Fruit fly (Drosophila melanogaster) whole organism, embryonic: ENCODE measurements around the gene CG5446.
A peak's percentile ranks its signal among the peaks of the same experiment; 100 is the strongest.

Experiments
- Awh ChIP-seq: fragments of 200-800 bp; sonication (Bioruptor generic); IDR thresholded peaks from 2 replicates; pipeline ENCODE4, ENCODE4 v1.3.6; 2022; ENCODE audit warnings: missing biosample characterization, missing genetic modification characterization
- Bgb ChIP-seq: fragments of 200-800 bp; sonication (Bioruptor generic); IDR thresholded peaks from 2 replicates; pipeline ENCODE4 v1.3.6; 2022; ENCODE audit warnings: missing biosample characterization, missing genetic modification characterization; ENCODE audit not compliant: partially characterized antibody
- CG11504 ChIP-seq: fragments of 200-800 bp; sonication (Bioruptor generic); optimal IDR thresholded peaks from 3 replicates; lab custom pipeline; 2019; ENCODE audit warnings: missing biosample characterization, mild to moderate bottlenecking, missing genetic modification characterization, moderate library complexity
- CG12391 ChIP-seq: fragments of 200-800 bp; sonication (Bioruptor generic); optimal IDR thresholded peaks from 3 replicates; lab custom pipeline; 2018; ENCODE audit warnings: missing biosample characterization, mild to moderate bottlenecking, missing genetic modification characterization, moderate library complexity
- CG13287 ChIP-seq: fragments of 200-800 bp; sonication (Bioruptor generic); IDR thresholded peaks from 2 replicates; pipeline ENCODE4 v1.3.6; 2022; ENCODE audit warnings: missing biosample characterization, missing genetic modification characterization; ENCODE audit not compliant: partially characterized antibody
- CG16815 ChIP-seq: fragments of 200-800 bp; sonication (Bioruptor generic); optimal IDR thresholded peaks from 3 replicates; lab custom pipeline; 2017; ENCODE audit warnings: missing biosample characterization, mild to moderate bottlenecking, missing genetic modification characterization
- CG18262 ChIP-seq: fragments of 200-800 bp; optimal IDR thresholded peaks from 3 replicates; lab custom pipeline; 2019; ENCODE audit warnings: missing biosample characterization, mild to moderate bottlenecking, missing genetic modification characterization, moderate library complexity
- CG2116 ChIP-seq: fragments of 200-800 bp; sonication (Bioruptor generic); optimal IDR thresholded peaks from 3 replicates; lab custom pipeline; 2018; ENCODE audit warnings: missing biosample characterization, mild to moderate bottlenecking, missing genetic modification characterization
- CG2202 ChIP-seq: fragments of 200-800 bp; sonication (Bioruptor generic); optimal IDR thresholded peaks from 2 replicates; lab custom pipeline; 2018; ENCODE audit warnings: missing biosample characterization, mild to moderate bottlenecking, missing genetic modification characterization
- CG3163 ChIP-seq: fragments of 200-800 bp; sonication (Bioruptor generic); optimal IDR thresholded peaks from 3 replicates; lab custom pipeline; 2016; ENCODE audit warnings: missing biosample characterization, missing genetic modification characterization
- CG32532 ChIP-seq: fragments of 200-800 bp; sonication (Bioruptor generic); IDR thresholded peaks from 2 replicates; pipeline ENCODE4 v1.3.6; 2022; ENCODE audit warnings: missing biosample characterization, missing genetic modification characterization
- CG3847 ChIP-seq: fragments of 200-800 bp; sonication (Bioruptor generic); IDR thresholded peaks from 2 replicates; pipeline ENCODE4 v1.3.6; 2022; ENCODE audit warnings: missing biosample characterization, missing genetic modification characterization
- CG4360 ChIP-seq: fragments of 200-800 bp; sonication (Bioruptor generic); IDR thresholded peaks from 2 replicates; pipeline ENCODE4 v1.3.6; 2022; ENCODE audit warnings: missing biosample characterization, missing genetic modification characterization
- CG7786 ChIP-seq: fragments of 200-800 bp; sonication (Bioruptor generic); optimal IDR thresholded peaks from 2 replicates; lab custom pipeline; 2016; ENCODE audit warnings: missing biosample characterization, missing genetic modification characterization
- CG8290 ChIP-seq, 3 experiments: fragments of 200-800 bp; sonication (Bioruptor generic); optimal IDR thresholded peaks; 2 replicates each; lab custom pipeline; 2016 to 2019; ENCODE audit warnings: missing biosample characterization in 3 of 3, missing genetic modification characterization in 3 of 3, mild to moderate bottlenecking in 2 of 3, moderate library complexity in 1 of 3
- Dbx ChIP-seq: fragments of 200-800 bp; sonication (Bioruptor generic); IDR thresholded peaks from 3 replicates; pipeline ENCODE4 v1.3.6; 2022; ENCODE audit warnings: missing biosample characterization, missing genetic modification characterization
- Dref ChIP-seq: fragments of 200-800 bp; sonication (Bioruptor generic); IDR thresholded peaks from 2 replicates; pipeline ENCODE4 v1.3.6; 2022; ENCODE audit warnings: missing biosample characterization, missing genetic modification characterization
- Hand ChIP-seq: fragments of 200-800 bp; sonication (Bioruptor generic); optimal IDR thresholded peaks from 2 replicates; lab custom pipeline; 2017; ENCODE audit warnings: mild to moderate bottlenecking, missing biosample characterization, missing genetic modification reagents, missing genetic modification characterization
- HmgZ ChIP-seq: fragments of 200-800 bp; sonication (Bioruptor generic); optimal IDR thresholded peaks from 2 replicates; lab custom pipeline; 2018; ENCODE audit warnings: missing biosample characterization, mild to moderate bottlenecking, missing genetic modification characterization
- Pdp1 ChIP-seq, 2 experiments: fragments of 200-800 bp; sonication (Bioruptor generic); optimal IDR thresholded peaks; 3 replicates each; lab custom pipeline; 2016; ENCODE audit warnings: missing biosample characterization in 2 of 2, missing genetic modification characterization in 2 of 2, mild to moderate bottlenecking in 1 of 2, moderate library complexity in 1 of 2
- Ravus ChIP-seq: fragments of 200-800 bp; sonication (Bioruptor generic); IDR thresholded peaks from 2 replicates; pipeline ENCODE4 v1.3.6; 2022; ENCODE audit warnings: missing biosample characterization, missing genetic modification characterization
- Sox102F ChIP-seq: fragments of 200-800 bp; sonication (Bioruptor generic); optimal IDR thresholded peaks from 2 replicates; lab custom pipeline; 2018; ENCODE audit warnings: missing biosample characterization, mild to moderate bottlenecking, missing genetic modification characterization, moderate library complexity
- Stat92E ChIP-seq, 3 experiments: fragments of >200 bp in 2 of 3; fragments of 200-800 bp in 1 of 3; sonication (Bioruptor generic) in 1 of 3; optimal IDR thresholded peaks; 2 replicates each; lab custom pipeline; 2017 to 2019; ENCODE audit warnings: missing biosample characterization in 3 of 3, missing genetic modification characterization in 3 of 3, mild to moderate bottlenecking in 1 of 3, moderate library complexity in 1 of 3
- Vsx1 ChIP-seq: fragments of 200-800 bp; sonication (Bioruptor generic); optimal IDR thresholded peaks from 2 replicates; lab custom pipeline; 2017; ENCODE audit warnings: missing biosample characterization, mild to moderate bottlenecking, missing genetic modification characterization, missing genetic modification reagents
- Xbp1 ChIP-seq: fragments of 200-800 bp; sonication (Bioruptor generic); optimal IDR thresholded peaks from 3 replicates; lab custom pipeline; 2016; ENCODE audit warnings: missing biosample characterization, mild to moderate bottlenecking, missing genetic modification characterization
- ac ChIP-seq: fragments of 200-800 bp; sonication (Bioruptor generic); optimal IDR thresholded peaks from 3 replicates; lab custom pipeline; 2017; ENCODE audit warnings: missing biosample characterization, mild to moderate bottlenecking, missing genetic modification characterization
- amos ChIP-seq: fragments of 200-800 bp; sonication (Bioruptor generic); IDR thresholded peaks from 2 replicates; pipeline ENCODE4 v1.3.6; 2022; ENCODE audit warnings: missing biosample characterization, missing genetic modification characterization; ENCODE audit not compliant: partially characterized antibody
- br ChIP-seq: fragments of >200 bp; optimal IDR thresholded peaks from 2 replicates; lab custom pipeline; 2017
- bsh ChIP-seq, 2 experiments: fragments of 200-800 bp; sonication (Bioruptor generic); optimal IDR thresholded peaks; 2 replicates each; lab custom pipeline; 2017 to 2018; ENCODE audit warnings: mild to moderate bottlenecking in 2 of 2, missing biosample characterization in 2 of 2, missing genetic modification characterization in 2 of 2, moderate library complexity in 1 of 2
- chif ChIP-seq, 2 experiments: fragments of 200-800 bp; sonication (Bioruptor generic); optimal IDR thresholded peaks; 3 replicates each; lab custom pipeline; 2016; ENCODE audit warnings: missing biosample characterization in 2 of 2, missing genetic modification characterization in 2 of 2
- chinmo ChIP-seq: fragments of 200-800 bp; sonication (Bioruptor generic); IDR thresholded peaks from 4 replicates; pipeline ENCODE4 v1.3.6; 2022; ENCODE audit warnings: missing biosample characterization, missing genetic modification characterization; ENCODE audit not compliant: partially characterized antibody
- crc ChIP-seq: fragments of 200-800 bp; sonication (Bioruptor generic); optimal IDR thresholded peaks from 2 replicates; lab custom pipeline; 2016; ENCODE audit warnings: missing biosample characterization, missing genetic modification characterization
- crol ChIP-seq: fragments of 200-800 bp; sonication (Bioruptor generic); IDR thresholded peaks from 2 replicates; pipeline ENCODE4 v1.3.6; 2022; ENCODE audit warnings: missing biosample characterization, missing genetic modification characterization
- crp ChIP-seq, 2 experiments: fragments of 200-800 bp; sonication (Bioruptor generic); optimal IDR thresholded peaks; 2 replicates in 1 of 2; 3 replicates in 1 of 2; lab custom pipeline; 2017; ENCODE audit warnings: missing biosample characterization in 2 of 2, missing genetic modification characterization in 2 of 2, mild to moderate bottlenecking in 1 of 2, moderate library complexity in 1 of 2
- dm ChIP-seq: fragments of 200-800 bp; sonication (Bioruptor generic); optimal IDR thresholded peaks from 3 replicates; lab custom pipeline; 2016; ENCODE audit warnings: missing biosample characterization, missing genetic modification characterization
- fd64A ChIP-seq: fragments of 200-800 bp; sonication (Bioruptor generic); optimal IDR thresholded peaks from 3 replicates; lab custom pipeline; 2018; ENCODE audit warnings: missing biosample characterization, mild to moderate bottlenecking, missing genetic modification characterization
- fu2 ChIP-seq: fragments of 200-800 bp; sonication (Bioruptor generic); optimal IDR thresholded peaks from 2 replicates; lab custom pipeline; 2016; ENCODE audit warnings: missing biosample characterization, missing genetic modification characterization
- grau ChIP-seq: fragments of 200-800 bp; optimal IDR thresholded peaks from 3 replicates; lab custom pipeline; 2019; ENCODE audit warnings: missing biosample characterization, mild to moderate bottlenecking, missing genetic modification characterization, moderate library complexity
- inv ChIP-seq: fragments of 200-800 bp; sonication (Bioruptor generic); IDR thresholded peaks from 2 replicates; pipeline ENCODE4 v1.3.6; 2022; ENCODE audit warnings: missing biosample characterization, missing genetic modification characterization; ENCODE audit not compliant: partially characterized antibody
- kay ChIP-seq: fragments of 200-800 bp; sonication (Bioruptor generic); optimal IDR thresholded peaks from 2 replicates; lab custom pipeline; 2016; ENCODE audit warnings: missing biosample characterization, missing genetic modification characterization
- mam ChIP-seq: fragments of 200-800 bp; sonication (Bioruptor generic); optimal IDR thresholded peaks from 3 replicates; lab custom pipeline; 2016; ENCODE audit warnings: missing biosample characterization, missing genetic modification characterization
- otp ChIP-seq: fragments of 200-800 bp; sonication (Bioruptor generic); IDR thresholded peaks from 3 replicates; pipeline ENCODE4, ENCODE4 v1.3.6; 2022; ENCODE audit warnings: missing biosample characterization, missing genetic modification characterization
- pan ChIP-seq, 4 experiments: fragments of >200 bp in 3 of 4; fragments of 200-800 bp in 1 of 4; sonication (Bioruptor generic) in 1 of 4; optimal IDR thresholded peaks in 3 of 4; IDR thresholded peaks in 1 of 4; 2 replicates each; pipeline versions ENCODE4 v1.3.6 to Lab custom; 2017 to 2022; ENCODE audit warnings: missing biosample characterization in 2 of 4, missing genetic modification characterization in 2 of 4, mixed read lengths in 1 of 4
- stwl ChIP-seq: fragments of 200-800 bp; sonication (Bioruptor generic); optimal IDR thresholded peaks from 3 replicates; lab custom pipeline; 2018; ENCODE audit warnings: missing biosample characterization, mild to moderate bottlenecking, missing genetic modification characterization, moderate library complexity
- tio ChIP-seq: fragments of 200-800 bp; sonication (Bioruptor generic); optimal IDR thresholded peaks from 2 replicates; lab custom pipeline; 2017; ENCODE audit warnings: missing biosample characterization, missing genetic modification characterization, inconsistent platforms
- tx ChIP-seq: fragments of 200-800 bp; sonication (Bioruptor generic); optimal IDR thresholded peaks from 2 replicates; lab custom pipeline; 2016; ENCODE audit warnings: missing biosample characterization, missing genetic modification characterization

CG5446 gene

dm6 chr2L:12434535-12434938, 7.0 kb upstream of the CG5446 start, which contains the start of gene SC35 (continued):
- TF ChIP-seq CG2202 (tag; lab: Kevin White, UChicago): no peak
- peak; percentile 95 for TF ChIP-seq crol
- TF ChIP-seq crp (GFP tag; optimal IDR thresholded peaks at IDR 0.05; lab: Kevin White, UChicago): peak in 1 of 2 experiments; percentile 67
- no peak for TF ChIP-seq CG8290 (GFP tag; optimal IDR thresholded peaks at IDR 0.05; lab: Kevin White, UChicago)
- peak in 1 of 2 experiments; percentile 58 for TF ChIP-seq CG8290 (tag; optimal IDR thresholded peaks at IDR 0.05; lab: Kevin White, UChicago)
- peak; percentile 61 for TF ChIP-seq CG4360 (GFP tag; lab: Robert Waterston, UW)
- no peak for TF ChIP-seq Vsx1 (GFP tag; lab: Kevin White, UChicago)
- peak; percentile 4 for TF ChIP-seq stwl
- no peak for TF ChIP-seq CG2116 (GFP tag; lab: Kevin White, UChicago)
- no peak for TF ChIP-seq ac
- no peak for TF ChIP-seq CG3847
- TF ChIP-seq otp (GFP tag; lab: Robert Waterston, UW): 0 out of 3 replicates have a peak, but pooled peaks have one; percentile 0
- no peak for TF ChIP-seq amos (GFP tag; lab: Robert Waterston, UW)
- TF ChIP-seq tx (GFP tag; lab: Kevin White, UChicago): no peak
- peak; percentile 10; the same call in 1 of the 2 replicates for TF ChIP-seq Dref (GFP tag; lab: Robert Waterston, UW)
- TF ChIP-seq CG13287: peak; percentile 15; the same call in 1 of the 2 replicates
- TF ChIP-seq Pdp1 (GFP tag; optimal IDR thresholded peaks at IDR 0.05; lab: Kevin White, UChicago): no peak
- no peak for TF ChIP-seq grau (tag; lab: Kevin White, UChicago)
- no peak for TF ChIP-seq mam
- TF ChIP-seq HmgZ (tag; lab: Kevin White, UChicago): peak; percentile 36
- TF ChIP-seq fu2: no peak
- peak; percentile 79; the same call in 1 of the 4 replicates for TF ChIP-seq chinmo (GFP tag; lab: Robert Waterston, UW)
- peak in 1 of 3 experiments; percentile 14 for TF ChIP-seq Stat92E (GFP tag; optimal IDR thresholded peaks at IDR 0.05; lab: Kevin White, UChicago)
- TF ChIP-seq CG7786 (GFP tag; lab: Kevin White, UChicago): no peak
- no peak for TF ChIP-seq Ravus (GFP tag; lab: Robert Waterston, UW)
- TF ChIP-seq dm (GFP tag; lab: Kevin White, UChicago): peak; percentile 83
- no peak for TF ChIP-seq Awh
- TF ChIP-seq tio (GFP tag; lab: Kevin White, UChicago): no peak
- no peak for TF ChIP-seq Hand (GFP tag; lab: Kevin White, UChicago)
- no peak for TF ChIP-seq CG18262 (tag; lab: Kevin White, UChicago)
- TF ChIP-seq, all 482 proteins: peak for 52

dm6 chr2L:12433712-12434534, 6.4 kb upstream of the CG5446 start, which contains the start of gene eRF3:
Gene eRF3, plus strand, starts transcription at chr2L:12434452.
- TF ChIP-seq Bgb (0 out of 2 replicates have a peak, but pooled peaks have one; percentile 34), CG3163 (no peak), CG11504 (tag; lab: Kevin White, UChicago) (peak; percentile 88), Dbx (GFP tag; lab: Robert Waterston, UW) (peak; percentile 74; the same call in 2 of the 3 replicates), crc (GFP tag; lab: Kevin White, UChicago) (no peak), inv (GFP tag; lab: Robert Waterston, UW) (0 out of 2 replicates have a peak, but pooled peaks have one; percentile 34), pan (optimal IDR thresholded peaks at IDR 0.05; lab: Kevin White, UChicago) (no peak), pan (GFP tag; optimal IDR thresholded peaks at IDR 0.05 in 1 of 2, IDR thresholded peaks at IDR 0.05 in 1 of 2) (peak in 1 of 2 experiments; percentile 83), bsh (GFP tag; optimal IDR thresholded peaks at IDR 0.05; lab: Kevin White, UChicago) (peak in 1 of 2 experiments; percentile 71), CG16815 (GFP tag; lab: Kevin White, UChicago) (peak; percentile 77), br (lab: Kevin White, UChicago) (no peak), tx (GFP tag; lab: Kevin White, UChicago) (no peak), kay (GFP tag; lab: Kevin White, UChicago) (peak; percentile 41), CG32532 (GFP tag; lab: Robert Waterston, UW) (peak; percentile 82), chif (GFP tag; optimal IDR thresholded peaks at IDR 0.05; lab: Kevin White, UChicago) (peak in 1 of 2 experiments; percentile 2), Xbp1 (GFP tag; lab: Kevin White, UChicago) (peak; percentile 78), Sox102F (GFP tag; lab: Kevin White, UChicago) (peak; percentile 86), Dref (GFP tag; lab: Robert Waterston, UW) (peak; percentile 71), CG12391 (tag; lab: Kevin White, UChicago) (peak; percentile 91), fd64A (no peak)
